Worm (Caenorhabditis elegans) whole organism, young adult: ENCODE data around the gene taf-7.1.

Experiments used
- B0336.3 ChIP-seq: fragments of 200-800 bp; sonication (Bioruptor generic); IDR thresholded peaks from 2 replicates; pipeline ENCODE4 v1.3.6; 2022; ENCODE audit warnings: missing genetic modification characterization, missing compliant biosample characterization
- Y56A3A.18 ChIP-seq: fragments of 200-800 bp; sonication (Bioruptor generic); IDR thresholded peaks from 2 replicates; pipeline ENCODE4 v1.3.6; 2022; ENCODE audit warnings: missing genetic modification reagents, missing genetic modification characterization, missing compliant biosample characterization
- Y95B8A.8 ChIP-seq: fragments of 200-800 bp; sonication (Bioruptor generic); IDR thresholded peaks from 2 replicates; pipeline ENCODE4 v1.3.6; 2022; ENCODE audit warnings: missing genetic modification reagents, missing genetic modification characterization, missing compliant biosample characterization
- atf-7 ChIP-seq: sonication (generic microtip); optimal IDR thresholded peaks from 2 replicates; lab custom pipeline; 2017; ENCODE audit warnings: mild to moderate bottlenecking, missing genetic modification characterization, missing compliant biosample characterization
- attf-5 ChIP-seq: fragments of 200-800 bp; sonication (Bioruptor generic); optimal IDR thresholded peaks from 2 replicates; lab custom pipeline; 2018; ENCODE audit warnings: mild to moderate bottlenecking, missing genetic modification characterization, missing compliant biosample characterization
- cebp-1 ChIP-seq, 2 experiments: fragments of 200-800 bp in 1 of 2; sonication (Bioruptor generic) in 1 of 2; sonication (generic microtip) in 1 of 2; IDR thresholded peaks in 1 of 2; optimal IDR thresholded peaks in 1 of 2; 2 replicates each; pipeline versions ENCODE4 v1.3.6 to Lab custom; 2017 to 2022; ENCODE audit warnings: missing compliant biosample characterization in 2 of 2, missing genetic modification characterization in 2 of 2, mild to moderate bottlenecking in 1 of 2, missing genetic modification reagents in 1 of 2, moderate library complexity in 1 of 2
- ceh-27 ChIP-seq: fragments of 200-800 bp; sonication (Bioruptor generic); optimal IDR thresholded peaks from 2 replicates; lab custom pipeline; 2018; ENCODE audit warnings: mild to moderate bottlenecking, missing genetic modification characterization, moderate library complexity, missing compliant biosample characterization
- ceh-40 ChIP-seq: fragments of 200-800 bp; sonication (Bioruptor generic); IDR thresholded peaks from 2 replicates; pipeline ENCODE4 v1.3.6; 2022; ENCODE audit warnings: missing genetic modification characterization, missing compliant biosample characterization
- gei-17 ChIP-seq: fragments of 200-800 bp; sonication (Bioruptor generic); optimal IDR thresholded peaks from 2 replicates; lab custom pipeline; 2018; ENCODE audit warnings: mild to moderate bottlenecking, missing genetic modification characterization, missing compliant biosample characterization
- hmg-1.2 ChIP-seq: fragments of 200-800 bp; sonication (Bioruptor generic); IDR thresholded peaks from 2 replicates; pipeline ENCODE4 v1.3.6; 2022; ENCODE audit warnings: missing genetic modification reagents, missing genetic modification characterization, missing compliant biosample characterization
- let-607 ChIP-seq, 2 experiments: fragments of 200-800 bp in 1 of 2; sonication (Bioruptor generic) in 1 of 2; sonication (generic microtip) in 1 of 2; optimal IDR thresholded peaks; 2 replicates each; lab custom pipeline; 2016 to 2018; ENCODE audit warnings: mild to moderate bottlenecking in 2 of 2, missing compliant biosample characterization in 2 of 2, missing genetic modification characterization in 2 of 2, moderate library complexity in 2 of 2, missing genotype in 1 of 2
- lin-35 ChIP-seq, 3 experiments: fragments of 150-350 bp in 2 of 3; sonication (generic microtip) in 1 of 3; optimal IDR thresholded peaks; 2 replicates each; lab custom pipeline; 2014 to 2018; ENCODE audit warnings: missing biosample characterization in 3 of 3, missing genetic modification characterization in 3 of 3, missing genetic modification reagents in 3 of 3
- lin-54 ChIP-seq: fragments of 200-800 bp; sonication (Bioruptor generic); optimal IDR thresholded peaks from 2 replicates; lab custom pipeline; 2018; ENCODE audit warnings: mild to moderate bottlenecking, missing genetic modification characterization, missing compliant biosample characterization
- lsl-1 ChIP-seq: fragments of 200-800 bp; sonication (Bioruptor generic); optimal IDR thresholded peaks from 2 replicates; lab custom pipeline; 2018; ENCODE audit warnings: mild to moderate bottlenecking, missing genetic modification characterization, moderate library complexity, missing compliant biosample characterization
- nfyb-1 ChIP-seq: fragments of 200-800 bp; sonication (Bioruptor generic); IDR thresholded peaks from 2 replicates; pipeline ENCODE4 v1.3.6; 2022; ENCODE audit warnings: missing genetic modification reagents, missing genetic modification characterization, missing compliant biosample characterization
- nhr-80 ChIP-seq: sonication (generic microtip); optimal IDR thresholded peaks from 2 replicates; lab custom pipeline; 2016; ENCODE audit warnings: missing genetic modification characterization, missing compliant biosample characterization
- snpc-4 ChIP-seq, 5 experiments: fragments of 150-350 bp in 1 of 5; sonication (generic microtip) in 4 of 5; optimal IDR thresholded peaks; 2 replicates each; lab custom pipeline; 2014 to 2018; ENCODE audit warnings: missing genetic modification characterization in 5 of 5, missing biosample characterization in 3 of 5, antibody characterized with exemption in 2 of 5, mild to moderate bottlenecking in 2 of 5, missing compliant biosample characterization in 2 of 5, missing genotype in 2 of 5, moderate library complexity in 2 of 5, missing genetic modification reagents in 1 of 5
- tbp1 ChIP-seq: fragments of 200-800 bp; sonication (Bioruptor generic); optimal IDR thresholded peaks from 2 replicates; lab custom pipeline; 2018; ENCODE audit warnings: mild to moderate bottlenecking, missing genetic modification characterization, missing compliant biosample characterization
- unc-62 ChIP-seq: fragments of 150-350 bp; optimal IDR thresholded peaks from 2 replicates; lab custom pipeline; 2014; ENCODE audit warnings: missing biosample characterization, missing genetic modification reagents, missing genetic modification characterization
- ztf-6 ChIP-seq: fragments of 200-800 bp; sonication (Bioruptor generic); IDR thresholded peaks from 2 replicates; pipeline ENCODE4 v1.3.6; 2022; ENCODE audit warnings: missing genetic modification reagents, missing genetic modification characterization, missing compliant biosample characterization

The taf-7.1 gene

DNA sequence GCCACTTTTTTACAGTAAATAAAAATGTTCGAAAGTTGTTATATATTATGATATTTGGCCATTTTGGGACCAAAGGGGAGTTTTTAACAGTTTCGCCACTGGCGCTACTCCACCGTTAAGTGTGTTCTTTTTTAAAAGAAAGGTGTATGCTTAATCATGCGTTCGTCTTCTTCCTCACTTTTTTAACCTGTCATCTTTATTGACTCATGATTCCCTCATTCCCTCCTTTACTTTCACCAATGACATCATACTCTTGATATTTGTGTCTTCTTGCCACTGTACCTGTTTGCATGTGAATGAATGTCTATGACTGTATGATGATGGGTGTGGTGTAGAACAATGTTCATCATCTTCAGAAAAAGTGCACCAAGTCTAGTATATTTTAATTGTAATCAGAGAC lies 46.7 kb downstream of the taf-7.1 start:
- TF ChIP-seq let-607 (tag; optimal IDR thresholded peaks at IDR 0.05; lab: Kevin White, UChicago) (peak in 1 of 2 experiments; percentile 40), B0336.3 (peak; percentile 38; the same call in 1 of the 2 replicates), lin-35 (GFP tag; optimal IDR thresholded peaks at IDR 0.05; lab: Kevin White, UChicago) (peak in 1 of 3 experiments; percentile 18), ztf-6 (GFP tag; lab: Robert Waterston, UW) (no peak), ceh-40 (0 out of 2 replicates have a peak, but pooled peaks have one; percentile 11), tbp1 (peak; percentile 10), lin-54 (GFP tag; lab: Kevin White, UChicago) (no peak), ceh-27 (GFP tag; lab: Kevin White, UChicago) (no peak), Y95B8A.8 (GFP tag; lab: Robert Waterston, UW) (peak; percentile 46; the same call in 1 of the 2 replicates), Y56A3A.18 (0 out of 2 replicates have a peak, but pooled peaks have one; percentile 6), lsl-1 (GFP tag; lab: Kevin White, UChicago) (no peak), cebp-1 (GFP tag; IDR thresholded peaks at IDR 0.05; lab: Robert Waterston, UW) (peak; percentile 66), cebp-1 (tag; optimal IDR thresholded peaks at IDR 0.05; lab: Kevin White, UChicago) (peak; percentile 65), nhr-80 (tag; lab: Kevin White, UChicago) (peak; percentile 48), snpc-4 (GFP tag; optimal IDR thresholded peaks at IDR 0.05; lab: Kevin White, UChicago) (no peak), snpc-4 (tag; optimal IDR thresholded peaks at IDR 0.05; lab: Kevin White, UChicago) (peak in 1 of 4 experiments; percentile 12), atf-7 (peak; percentile 58), gei-17 (GFP tag; lab: Kevin White, UChicago) (peak; percentile 34), unc-62 (GFP tag; lab: Kevin White, UChicago) (peak; percentile 38), hmg-1.2 (GFP tag; lab: Robert Waterston, UW) (0 out of 2 replicates have a peak, but pooled peaks have one; percentile 13), nfyb-1 (peak; percentile 55; the same call in 1 of the 2 replicates), attf-5 (GFP tag; lab: Kevin White, UChicago) (peak; percentile 14)
- TF ChIP-seq, all 124 proteins: peak for 16
